Worm (Caenorhabditis elegans): ENCODE measurements around the gene T04B2.7.

ce11 chrIV:10027566-10027965 lies 28.5 kb downstream of the T04B2.7 start, which contains the start of gene gipc-2:
- no peak for TF ChIP-seq snpc-1.1 (tag; optimal IDR thresholded peaks at IDR 0.05; ENCODE audit: insufficient read depth)
- TF ChIP-seq nfya-2 (GFP tag; IDR thresholded peaks at IDR 0.05) = no peak
